Fruit fly (Drosophila melanogaster): ENCODE data around the gene CG17734.

The CG17734 gene

DNA sequence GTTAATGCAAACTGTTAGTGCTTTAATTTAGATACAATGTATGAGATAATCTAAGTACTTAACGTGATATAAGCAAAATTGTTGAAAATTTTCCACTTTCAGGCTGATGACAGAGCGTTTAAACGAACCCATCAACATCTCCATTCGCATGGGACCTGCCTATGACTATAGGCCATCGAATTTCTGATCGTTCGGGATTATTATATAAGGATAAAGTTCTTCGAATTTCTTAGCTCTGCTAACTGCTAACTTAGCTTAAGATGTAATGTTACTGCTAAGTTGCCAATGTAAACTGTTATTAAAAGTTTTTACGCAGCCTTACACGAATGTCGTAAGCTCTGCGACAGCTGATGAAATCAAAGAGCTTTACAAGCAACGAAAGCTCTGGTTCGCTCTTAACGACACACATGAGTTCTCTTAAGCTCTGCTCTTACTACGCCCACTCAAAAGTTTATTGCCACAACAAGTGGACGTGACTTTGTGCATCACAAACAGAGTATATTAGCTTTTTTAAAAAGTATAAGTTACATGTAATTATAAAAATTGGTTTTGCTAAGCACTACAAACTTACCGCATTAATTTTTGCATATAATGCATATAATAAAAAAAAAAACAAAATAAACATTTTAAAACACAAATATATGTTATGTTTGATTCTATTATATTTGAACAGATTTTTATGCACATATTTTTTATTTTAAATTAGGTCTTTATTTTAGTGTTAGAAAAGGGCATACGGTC, 47.0 kb downstream of the CG17734 start (continued):
- TF ChIP-seq CG2875 (GFP tag; optimal IDR thresholded peaks at IDR 0.05) (peak; percentile 96), D19A (tag; optimal IDR thresholded peaks at IDR 0.05) (peak; percentile 99), Neu2 (GFP tag; optimal IDR thresholded peaks at IDR 0.05; ENCODE audit: borderline replicate concordance) (no peak), wek (GFP tag; optimal IDR thresholded peaks at IDR 0.05) (peak; percentile 57), CG8359 (GFP tag; optimal IDR thresholded peaks at IDR 0.05; ENCODE audit: borderline replicate concordance) (peak; percentile 93), lov (optimal IDR thresholded peaks at IDR 0.05) (no peak), lov (GFP tag; IDR thresholded peaks at IDR 0.05) (peak; percentile 88; the same call in 2 of the 3 replicates), CG7372 (GFP tag; IDR thresholded peaks at IDR 0.05) (peak; percentile 99), sd (tag; optimal IDR thresholded peaks at IDR 0.05) (peak; percentile 94), fd3F (GFP tag; optimal IDR thresholded peaks at IDR 0.05) (peak; percentile 98), gsb-n (tag; optimal IDR thresholded peaks at IDR 0.05) (peak; percentile 98), CG18262 (tag; optimal IDR thresholded peaks at IDR 0.05) (peak; percentile 96), crp (GFP tag; optimal IDR thresholded peaks at IDR 0.05) (peak in 1 of 2 experiments; percentile 74), HLH54F (GFP tag; optimal IDR thresholded peaks at IDR 0.05) (peak; percentile 92), CG4730 (GFP tag; IDR thresholded peaks at IDR 0.05) (peak; percentile 97), Abd-B (GFP tag; optimal IDR thresholded peaks at IDR 0.05) (peak; percentile 100), tap (tag; optimal IDR thresholded peaks at IDR 0.05) (peak; percentile 89), kni (GFP tag; optimal IDR thresholded peaks at IDR 0.05) (peak; percentile 92), unpg (GFP tag; optimal IDR thresholded peaks at IDR 0.05) (peak; percentile 98), CG5180 (GFP tag; optimal IDR thresholded peaks at IDR 0.05) (peak; percentile 93), CG15514 (GFP tag; optimal IDR thresholded peaks at IDR 0.05) (peak; percentile 90), fu2 (GFP tag; optimal IDR thresholded peaks at IDR 0.05) (peak; percentile 90), Hr39 (optimal IDR thresholded peaks at IDR 0.05) (no peak), Hmr (GFP tag; optimal IDR thresholded peaks at IDR 0.05) (peak; percentile 99), onecut (GFP tag; IDR thresholded peaks at IDR 0.05) (peak; percentile 95), ac (GFP tag; optimal IDR thresholded peaks at IDR 0.05) (peak; percentile 60), CG18764 (GFP tag; optimal IDR thresholded peaks at IDR 0.05) (peak; percentile 95), CG17612 (GFP tag; IDR thresholded peaks at IDR 0.05) (peak; percentile 95), Sin3A (optimal IDR thresholded peaks at IDR 0.05) (no peak), lmd (GFP tag; IDR thresholded peaks at IDR 0.05) (peak; percentile 99), Rfx (GFP tag; IDR thresholded peaks at IDR 0.05) (peak; percentile 98), gem (tag; optimal IDR thresholded peaks at IDR 0.05) (peak; percentile 100), CG6683 (GFP tag; optimal IDR thresholded peaks at IDR 0.05) (peak; percentile 98), amos (GFP tag; IDR thresholded peaks at IDR 0.05; ENCODE audit: partially characterized antibody) (no peak; the same call in 1 of the 2 replicates), dmrt99B (tag; optimal IDR thresholded peaks at IDR 0.05) (peak; percentile 100), Poxn (GFP tag; IDR thresholded peaks at IDR 0.05) (peak; percentile 94), HLH4C (GFP tag; IDR thresholded peaks at IDR 0.05; ENCODE audit: partially characterized antibody) (no peak), CG7928 (GFP tag; optimal IDR thresholded peaks at IDR 0.05) (peak; percentile 80), grn (GFP tag; optimal IDR thresholded peaks at IDR 0.05) (no peak), ems (GFP tag; optimal IDR thresholded peaks at IDR 0.05) (peak; percentile 90), CG17912 (GFP tag; optimal IDR thresholded peaks at IDR 0.05) (peak; percentile 85), Dad (GFP tag; optimal IDR thresholded peaks at IDR 0.05) (peak; percentile 95), hbn (GFP tag; IDR thresholded peaks at IDR 0.05; ENCODE audit: partially characterized antibody) (no peak), CG15601 (tag; optimal IDR thresholded peaks at IDR 0.05) (peak; percentile 98), CG34376 (GFP tag; optimal IDR thresholded peaks at IDR 0.05) (peak; percentile 97), Fer1 (GFP tag; optimal IDR thresholded peaks at IDR 0.05) (peak; percentile 99), tup (GFP tag; optimal IDR thresholded peaks at IDR 0.05) (peak; percentile 69), CG1024 (GFP tag; IDR thresholded peaks at IDR 0.05) (peak; percentile 88)
